Worm (Caenorhabditis elegans): Measurements from ENCODE around the gene atg-7.
A peak's percentile ranks its signal among the peaks of the same experiment; 100 is the strongest.

atg-7 gene

DNA sequence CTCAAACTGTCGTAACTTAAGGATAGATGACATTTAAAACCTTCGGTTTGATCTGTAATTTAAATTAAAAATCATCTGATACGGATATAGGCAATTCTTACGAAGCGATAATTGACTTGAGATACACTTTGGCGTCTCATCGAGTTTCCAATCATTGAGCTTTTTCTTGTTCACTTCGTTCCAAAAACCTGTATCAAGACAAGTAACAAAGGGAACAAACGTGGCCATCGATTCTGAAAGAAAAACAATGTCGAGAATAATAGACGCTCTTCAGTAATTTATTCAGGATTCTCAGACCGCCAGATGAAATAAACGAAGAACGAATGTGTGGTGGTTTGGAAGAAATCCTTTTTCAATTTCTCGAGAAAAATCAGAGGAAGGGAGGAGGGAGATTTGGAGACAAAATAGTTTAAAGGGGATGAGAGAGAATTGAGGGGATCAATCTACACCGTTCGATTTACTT is at the start of gene atg-7 (continued):
- TF ChIP-seq spr-3 (GFP tag; optimal IDR thresholded peaks at IDR 0.05) = peak; percentile 70
- TF ChIP-seq mdt-29 (GFP tag; IDR thresholded peaks at IDR 0.05) = no peak
- TF ChIP-seq lin-15B (tag; optimal IDR thresholded peaks at IDR 0.05) = no peak
- no peak for TF ChIP-seq fkh-10 (GFP tag; optimal IDR thresholded peaks at IDR 0.05)
- peak; percentile 13; the same call in 1 of the 2 replicates for TF ChIP-seq dmd-6 (GFP tag; IDR thresholded peaks at IDR 0.05)
- TF ChIP-seq snpc-4 (tag; optimal IDR thresholded peaks at IDR 0.05) = no peak
- no peak for TF ChIP-seq saeg-2 (GFP tag; IDR thresholded peaks at IDR 0.05)
- no peak for TF ChIP-seq hmg-1.1 (GFP tag; IDR thresholded peaks at IDR 0.05)
- no peak for TF ChIP-seq nhr-76 (tag; optimal IDR thresholded peaks at IDR 0.05)
- TF ChIP-seq madf-9 (GFP tag; conservative IDR thresholded peaks at IDR 0.05) = no peak
- TF ChIP-seq Y105C5A.15 (GFP tag; IDR thresholded peaks at IDR 0.05) = no peak
- no peak for TF ChIP-seq fos-1 (tag; optimal IDR thresholded peaks at IDR 0.05)
- TF ChIP-seq daf-16 (GFP tag; optimal IDR thresholded peaks at IDR 0.05) = no peak
- TF ChIP-seq daf-16 (tag; optimal IDR thresholded peaks at IDR 0.05) = peak; percentile 51
- TF ChIP-seq cey-2 (tag; optimal IDR thresholded peaks at IDR 0.05; ENCODE audit: borderline replicate concordance, insufficient read depth) = no peak
- peak; percentile 61 for TF ChIP-seq dve-1 (tag; optimal IDR thresholded peaks at IDR 0.05; ENCODE audit: insufficient read depth)
- TF ChIP-seq nhr-48 (tag; optimal IDR thresholded peaks at IDR 0.05) = no peak
- no peak for TF ChIP-seq unc-130 (GFP tag; optimal IDR thresholded peaks at IDR 0.05)
- TF ChIP-seq daf-12 (tag; optimal IDR thresholded peaks at IDR 0.05) = no peak
- TF ChIP-seq lin-38 (GFP tag; IDR thresholded peaks at IDR 0.05) = 0 out of 2 replicates have a peak, but pooled peaks have one; percentile 24
- TF ChIP-seq daf-19 (GFP tag; conservative IDR thresholded peaks at IDR 0.05) = no peak
- no peak for TF ChIP-seq F49E8.2 (tag; optimal IDR thresholded peaks at IDR 0.05; ENCODE audit: borderline replicate concordance)
- peak; percentile 83 for TF ChIP-seq ama-1 (optimal IDR thresholded peaks at IDR 0.05)
- peak; percentile 23; the same call in 1 of the 2 replicates for TF ChIP-seq php-3 (GFP tag; IDR thresholded peaks at IDR 0.05)
- peak in 1 of 2 experiments; percentile 5 for TF ChIP-seq mdl-1 (tag; optimal IDR thresholded peaks at IDR 0.05)
- no peak for TF ChIP-seq attf-4 (tag; optimal IDR thresholded peaks at IDR 0.05)
- TF ChIP-seq zfp-2 (tag; optimal IDR thresholded peaks at IDR 0.05) = no peak
- TF ChIP-seq lsy-2 (tag; optimal IDR thresholded peaks at IDR 0.05) = peak in 1 of 2 experiments; percentile 21
- TF ChIP-seq ZK546.5 (tag; optimal IDR thresholded peaks at IDR 0.05) = no peak
- no peak for TF ChIP-seq zag-1 (tag; optimal IDR thresholded peaks at IDR 0.05)
- no peak for TF ChIP-seq F10B5.3 (tag; optimal IDR thresholded peaks at IDR 0.05)
- peak; percentile 25 for TF ChIP-seq gei-8 (GFP tag; optimal IDR thresholded peaks at IDR 0.05)
- no peak for TF ChIP-seq lim-7 (GFP tag; IDR thresholded peaks at IDR 0.05)
- TF ChIP-seq nhr-111 (GFP tag; optimal IDR thresholded peaks at IDR 0.05) = no peak
- TF ChIP-seq hif-1 (tag; optimal IDR thresholded peaks at IDR 0.05) = peak in 1 of 2 experiments; percentile 10
- no peak for TF ChIP-seq nhr-42 (GFP tag; IDR thresholded peaks at IDR 0.05)
- TF ChIP-seq ctbp-1 (GFP tag; IDR thresholded peaks at IDR 0.05) = 0 out of 2 replicates have a peak, but pooled peaks have one; percentile 25
- peak in 1 of 2 experiments; percentile 77 for TF ChIP-seq unc-62 (GFP tag; optimal IDR thresholded peaks at IDR 0.05 in 1 of 2)
- TF ChIP-seq unc-62 (tag; optimal IDR thresholded peaks at IDR 0.05) = no peak
- TF ChIP-seq F37D6.2 (tag; optimal IDR thresholded peaks at IDR 0.05) = no peak
- no peak for TF ChIP-seq arid-1 (GFP tag; conservative IDR thresholded peaks at IDR 0.05)
- no peak for TF ChIP-seq ceh-28 (tag; optimal IDR thresholded peaks at IDR 0.05)
- TF ChIP-seq F26F4.8 (GFP tag; conservative IDR thresholded peaks at IDR 0.05) = no peak
- no peak for TF ChIP-seq dmd-8 (GFP tag; IDR thresholded peaks at IDR 0.05)
- TF ChIP-seq ceh-44 (GFP tag; IDR thresholded peaks at IDR 0.05) = no peak
- no peak for TF ChIP-seq mep-1 (tag; optimal IDR thresholded peaks at IDR 0.05)
- TF ChIP-seq nhr-237 (tag; optimal IDR thresholded peaks at IDR 0.05) = no peak
- no peak for TF ChIP-seq lin-13 (GFP tag; optimal IDR thresholded peaks at IDR 0.05)
- no peak for TF ChIP-seq snpc-1.2 (GFP tag; IDR thresholded peaks at IDR 0.05)
- TF ChIP-seq jun-1 (tag; optimal IDR thresholded peaks at IDR 0.05) = no peak
- no peak for TF ChIP-seq aly-2 (tag; optimal IDR thresholded peaks at IDR 0.05)
- no peak for TF ChIP-seq aha-1 (tag)

All from whole organism, L4 larva.